Fruit fly (Drosophila melanogaster): ENCODE data around the gene CG42299.

dm6 chrX:15591721-15592491, 16.4 kb upstream of the CG42299 start:
- no peak for TF ChIP-seq Myc (optimal IDR thresholded peaks at IDR 0.05)
- TF ChIP-seq h (optimal IDR thresholded peaks at IDR 0.05) = no peak
- no peak for TF ChIP-seq psq (optimal IDR thresholded peaks at IDR 0.05)
- TF ChIP-seq insv (optimal IDR thresholded peaks at IDR 0.05) = no peak

All from Kc167 (cell line).